Fruit fly (Drosophila melanogaster) Kc167 (cell line): ENCODE results near the gene CG15172.

Source experiments
- Myc ChIP-seq: fragments of >200 bp; optimal IDR thresholded peaks from 2 replicates; lab custom pipeline; 2017; ENCODE audit warnings: missing external identifiers
- Sin3A ChIP-seq: fragments of >200 bp; optimal IDR thresholded peaks from 2 replicates; lab custom pipeline; 2018; ENCODE audit warnings: missing external identifiers
- h ChIP-seq: fragments of >200 bp; optimal IDR thresholded peaks from 3 replicates; lab custom pipeline; 2018; ENCODE audit warnings: missing external identifiers
- insv ChIP-seq: fragments of >200 bp; optimal IDR thresholded peaks from 3 replicates; lab custom pipeline; 2018; ENCODE audit warnings: missing external identifiers
- psq ChIP-seq: fragments of >200 bp; optimal IDR thresholded peaks from 2 replicates; lab custom pipeline; 2017; ENCODE audit warnings: missing external identifiers
- ttk ChIP-seq: sonication (Bioruptor generic); optimal IDR thresholded peaks from 2 replicates; lab custom pipeline; 2017; ENCODE audit warnings: missing external identifiers

DNA sequence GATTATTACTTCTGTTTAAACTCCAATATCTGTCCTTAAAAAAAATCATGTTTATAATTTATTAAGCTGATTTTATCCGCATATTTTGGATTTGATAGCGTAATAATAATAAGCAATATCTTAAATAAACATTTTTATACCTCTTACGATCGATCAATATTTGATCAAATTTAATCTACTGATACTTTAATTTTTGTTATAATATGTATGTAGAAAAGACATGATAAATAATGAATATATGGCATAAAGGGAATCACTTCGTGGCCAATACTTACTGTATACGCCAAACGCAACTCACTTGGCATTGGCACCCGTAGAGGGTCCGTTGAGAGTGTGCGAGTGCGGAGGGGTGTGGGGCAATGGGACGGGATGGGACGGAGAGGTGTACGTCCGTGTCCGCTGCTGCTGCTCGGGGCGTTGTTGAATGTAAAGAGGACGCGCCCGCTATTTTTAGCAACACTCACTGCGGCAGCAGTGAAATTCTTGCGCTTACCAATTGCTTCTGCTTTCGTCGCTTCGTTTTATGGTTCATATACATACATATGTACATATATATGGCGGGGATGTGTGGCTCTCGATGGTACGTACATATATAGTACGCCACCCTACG is 14.0 kb downstream of the CG15172 start:
- TF ChIP-seq psq (lab: Kevin White, UChicago) (no peak), Myc (lab: Kevin White, UChicago) (no peak), h (no peak), insv (lab: Kevin White, UChicago) (no peak), ttk (no peak), Sin3A (no peak)
